Worm (Caenorhabditis elegans) whole organism, L2 larva: Measurements from ENCODE around the gene vps-53.

Experiments used
- R02D3.7 ChIP-seq: fragments of 150-350 bp; optimal IDR thresholded peaks from 2 replicates; lab custom pipeline; 2014; ENCODE audit warnings: missing biosample characterization, missing genetic modification characterization
- ama-1 ChIP-seq: fragments of 150-350 bp; optimal IDR thresholded peaks from 2 replicates; lab custom pipeline; 2018; ENCODE audit warnings: inconsistent platforms
- ceh-16 ChIP-seq: fragments of 150-350 bp; optimal IDR thresholded peaks from 2 replicates; lab custom pipeline; 2014; ENCODE audit warnings: missing biosample characterization, missing genetic modification characterization
- crh-2 ChIP-seq: sonication (generic microtip); optimal IDR thresholded peaks from 2 replicates; lab custom pipeline; 2017; ENCODE audit warnings: missing biosample characterization, missing genetic modification characterization
- dmd-4 ChIP-seq: sonication (generic microtip); optimal IDR thresholded peaks from 2 replicates; lab custom pipeline; 2017; ENCODE audit warnings: missing biosample characterization, missing genetic modification characterization
- lin-39 ChIP-seq: fragments of 150-350 bp; optimal IDR thresholded peaks from 2 replicates; lab custom pipeline; 2014; ENCODE audit warnings: missing biosample characterization, missing genetic modification reagents, missing genetic modification characterization
- nhr-237 ChIP-seq: fragments of 150-350 bp; optimal IDR thresholded peaks from 2 replicates; lab custom pipeline; 2014; ENCODE audit warnings: missing biosample characterization, missing genetic modification characterization
- sma-3 ChIP-seq: sonication (generic microtip); optimal IDR thresholded peaks from 2 replicates; lab custom pipeline; 2016; ENCODE audit warnings: missing genetic modification reagents, missing genetic modification characterization, missing compliant biosample characterization
- unc-62 ChIP-seq: fragments of 150-350 bp; optimal IDR thresholded peaks from 2 replicates; lab custom pipeline; 2014; ENCODE audit warnings: missing biosample characterization, missing genetic modification reagents, missing genetic modification characterization

- TF ChIP-seq unc-62 (GFP tag; lab: Kevin White, UChicago) (no peak), crh-2 (peak; percentile 95), R02D3.7 (tag; lab: Kevin White, UChicago) (peak; percentile 11), dmd-4 (tag; lab: Kevin White, UChicago) (no peak), sma-3 (peak; percentile 83), ceh-16 (tag; lab: Kevin White, UChicago) (no peak), ama-1 (lab: Kevin White, UChicago) (peak; percentile 78), nhr-237 (tag; lab: Kevin White, UChicago) (no peak), lin-39 (tag; lab: Kevin White, UChicago) (no peak)
Measured at ce11 chrIII:9780665-9781304, 23.5 kb upstream of the vps-53 start, which contains the start of gene vha-1.
